Fruit fly (Drosophila melanogaster): ENCODE measurements around the gene Hsp23.
A peak's percentile ranks its signal among the peaks of the same experiment; 100 is the strongest.

Hsp23 gene

dm6 chr3L:9410754-9411423, 29.2 kb downstream of the Hsp23 start, which contains the start of the genes CG4022 and Cpsf5 (continued):
- TF ChIP-seq CG5245 (GFP tag; optimal IDR thresholded peaks at IDR 0.05) (peak; percentile 65), CG32532 (GFP tag; IDR thresholded peaks at IDR 0.05) (peak; percentile 91), dmrt11E (tag; optimal IDR thresholded peaks at IDR 0.05) (peak; percentile 86), cad (GFP tag; optimal IDR thresholded peaks at IDR 0.05) (no peak), pnt (GFP tag; optimal IDR thresholded peaks at IDR 0.05) (peak; percentile 51), CG18619 (GFP tag; optimal IDR thresholded peaks at IDR 0.05) (peak; percentile 80), Hr39 (optimal IDR thresholded peaks at IDR 0.05) (no peak), tio (GFP tag; optimal IDR thresholded peaks at IDR 0.05) (no peak), HHEX (GFP tag; optimal IDR thresholded peaks at IDR 0.05) (peak; percentile 69), gce (GFP tag; IDR thresholded peaks at IDR 0.05) (peak; percentile 80; the same call in 1 of the 3 replicates), Side (GFP tag; optimal IDR thresholded peaks at IDR 0.05) (peak; percentile 34), kay (GFP tag; optimal IDR thresholded peaks at IDR 0.05) (peak; percentile 71), kah (GFP tag; optimal IDR thresholded peaks at IDR 0.05) (peak; percentile 22), CG2712 (tag; optimal IDR thresholded peaks at IDR 0.05) (peak; percentile 91), Antp (GFP tag; optimal IDR thresholded peaks at IDR 0.05) (peak; percentile 48), Med (GFP tag) (peak; percentile 92), twi (tag; optimal IDR thresholded peaks at IDR 0.05) (peak; percentile 83), nom (GFP tag; optimal IDR thresholded peaks at IDR 0.05) (peak; percentile 28), bbx (GFP tag; IDR thresholded peaks at IDR 0.05; ENCODE audit: partially characterized antibody) (no peak), Stat92E (GFP tag; optimal IDR thresholded peaks at IDR 0.05) (peak in 1 of 3 experiments; percentile 73), tna (GFP tag; IDR thresholded peaks at IDR 0.05; ENCODE audit: partially characterized antibody) (no peak), CG10366 (GFP tag; IDR thresholded peaks at IDR 0.05) (peak; percentile 86), az2 (GFP tag; optimal IDR thresholded peaks at IDR 0.05) (peak; percentile 85), croc (GFP tag; conservative IDR thresholded peaks at IDR 0.05) (peak; percentile 73), CG18011 (GFP tag; optimal IDR thresholded peaks at IDR 0.05) (peak; percentile 58), lola (GFP tag; optimal IDR thresholded peaks at IDR 0.05) (peak in 1 of 3 experiments; percentile 84), nerfin-2 (GFP tag; IDR thresholded peaks at IDR 0.05; ENCODE audit: partially characterized antibody) (no peak), CG6791 (GFP tag; IDR thresholded peaks at IDR 0.05; ENCODE audit: partially characterized antibody) (no peak), CG11398 (GFP tag; optimal IDR thresholded peaks at IDR 0.05) (no peak), ara (GFP tag; IDR thresholded peaks at IDR 0.05) (peak; percentile 87), her (GFP tag; optimal IDR thresholded peaks at IDR 0.05) (no peak), CG10321 (GFP tag; IDR thresholded peaks at IDR 0.05) (peak; percentile 40; the same call in 1 of the 2 replicates), so (GFP tag; IDR thresholded peaks at IDR 0.05) (peak; percentile 85; the same call in 2 of the 3 replicates), CG4820 (GFP tag; optimal IDR thresholded peaks at IDR 0.05) (peak; percentile 61), Dek (tag; optimal IDR thresholded peaks at IDR 0.05) (peak; percentile 83), Ets65A (GFP tag) (peak; percentile 90), CG7928 (GFP tag; optimal IDR thresholded peaks at IDR 0.05) (peak; percentile 98), Taf1 (GFP tag; IDR thresholded peaks at IDR 0.05) (peak; percentile 68), CG3065 (GFP tag; optimal IDR thresholded peaks at IDR 0.05) (peak; percentile 46), chinmo (GFP tag; IDR thresholded peaks at IDR 0.05; ENCODE audit: partially characterized antibody) (0 out of 4 replicates have a peak, but pooled peaks have one; percentile 26), ab (GFP tag; optimal IDR thresholded peaks at IDR 0.05) (peak; percentile 45), trh (GFP tag; optimal IDR thresholded peaks at IDR 0.05) (peak; percentile 65), pho (GFP tag; optimal IDR thresholded peaks at IDR 0.05) (peak; percentile 67), Lhr (GFP tag; optimal IDR thresholded peaks at IDR 0.05) (peak; percentile 80), Hey (tag; optimal IDR thresholded peaks at IDR 0.05) (no peak), CG1792 (GFP tag; optimal IDR thresholded peaks at IDR 0.05) (peak; percentile 55), CTCF (GFP tag; optimal IDR thresholded peaks at IDR 0.05) (no peak), CG7786 (GFP tag; optimal IDR thresholded peaks at IDR 0.05) (peak; percentile 34), CG10267 (tag; optimal IDR thresholded peaks at IDR 0.05) (peak; percentile 81), Hr51 (GFP tag; optimal IDR thresholded peaks at IDR 0.05) (peak; percentile 46 to 83)

Measured in whole organism, embryonic.